Worm (Caenorhabditis elegans) whole organism, young adult: ENCODE measurements around the gene ZK177.12.
"Not testable (repeated sequence)": the region's sequence is repeated elsewhere in the genome, so short reads cannot be mapped to it uniquely, and the experiment has no call there.

Source experiments
- K12H6.12 ChIP-seq: fragments of 200-800 bp; sonication (Bioruptor generic); optimal IDR thresholded peaks from 2 replicates; lab custom pipeline; 2018; ENCODE audit warnings: mild to moderate bottlenecking, missing genetic modification characterization, missing compliant biosample characterization
- ama-1 ChIP-seq, 3 experiments: fragments of 150-350 bp in 1 of 3; sonication (generic microtip) in 2 of 3; optimal IDR thresholded peaks; 2 replicates each; lab custom pipeline; 2014 to 2018; ENCODE audit warnings: missing biosample characterization in 2 of 3, missing genetic modification characterization in 2 of 3, missing genetic modification reagents in 2 of 3
- aptf-3 ChIP-seq: fragments of 200-800 bp; sonication (Bioruptor generic); IDR thresholded peaks from 2 replicates; pipeline ENCODE4 v1.3.6; 2022; ENCODE audit warnings: missing genetic modification characterization, missing compliant biosample characterization
- ccch-3 ChIP-seq: fragments of 200-800 bp; sonication (Bioruptor generic); optimal IDR thresholded peaks from 2 replicates; lab custom pipeline; 2018; ENCODE audit warnings: mild to moderate bottlenecking, missing genetic modification characterization, missing compliant biosample characterization
- dpl-1 ChIP-seq: fragments of 150-350 bp; optimal IDR thresholded peaks from 2 replicates; lab custom pipeline; 2014; ENCODE audit warnings: missing biosample characterization, missing genetic modification reagents, missing genetic modification characterization
- nfyb-1 ChIP-seq: fragments of 200-800 bp; sonication (Bioruptor generic); IDR thresholded peaks from 2 replicates; pipeline ENCODE4 v1.3.6; 2022; ENCODE audit warnings: missing genetic modification reagents, missing genetic modification characterization, missing compliant biosample characterization
- sea-2 ChIP-seq: fragments of 200-800 bp; sonication (Bioruptor generic); IDR thresholded peaks from 2 replicates; pipeline ENCODE4 v1.3.6; 2022; ENCODE audit warnings: missing genetic modification characterization, missing compliant biosample characterization
- unc-130 ChIP-seq: sonication (generic microtip); optimal IDR thresholded peaks from 2 replicates; lab custom pipeline; 2016; ENCODE audit warnings: missing genetic modification reagents, missing genetic modification characterization, missing compliant biosample characterization

- not testable (repeated sequence) for TF ChIP-seq sea-2 (GFP tag; lab: Robert Waterston, UW); K12H6.12 (tag; lab: Kevin White, UChicago); nfyb-1 (GFP tag; lab: Robert Waterston, UW); unc-130 (GFP tag; lab: Kevin White, UChicago); ama-1 (optimal IDR thresholded peaks at IDR 0.05; lab: Kevin White, UChicago); ama-1 (GFP tag; optimal IDR thresholded peaks at IDR 0.05; lab: Kevin White, UChicago); aptf-3 (GFP tag; lab: Robert Waterston, UW); ccch-3 (GFP tag; lab: Kevin White, UChicago); dpl-1
Observed at ce11 chrII:5534939-5535338, 13.4 kb downstream of the ZK177.12 start, which contains the start of gene hlh-25.
